Fruit fly (Drosophila melanogaster): Measurements from ENCODE around the gene pros.

DNA sequence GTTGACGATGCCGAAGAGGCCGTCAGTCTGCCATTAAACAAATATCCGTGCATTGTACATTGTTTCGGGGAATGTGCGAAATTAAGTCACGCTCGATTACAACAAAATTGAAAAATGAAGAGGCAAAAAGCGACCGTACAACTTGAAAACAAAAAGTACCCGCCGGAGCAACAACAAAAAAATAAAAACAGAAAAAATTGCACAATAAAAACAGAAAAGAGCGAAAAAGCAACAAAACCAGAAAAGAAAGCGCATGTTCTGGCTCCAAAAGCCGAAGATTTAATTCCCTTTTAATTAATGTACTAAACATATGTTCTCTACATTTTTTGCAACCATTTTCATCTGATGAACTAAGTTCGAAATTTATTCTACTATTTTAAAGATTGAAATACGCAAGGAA lies 128.3 kb downstream of the pros start:
- TF ChIP-seq Mio (GFP tag; optimal IDR thresholded peaks at IDR 0.05) (no peak), Myc (optimal IDR thresholded peaks at IDR 0.05) (no peak), h (GFP tag; optimal IDR thresholded peaks at IDR 0.05) (no peak), usp (GFP tag; optimal IDR thresholded peaks at IDR 0.05) (no peak)
